Fruit fly (Drosophila melanogaster) whole organism, pupa: ENCODE results near the gene Ir75a.

Source experiments
- CG10348 ChIP-seq: fragments of 200-800 bp; sonication (Bioruptor generic); IDR thresholded peaks from 2 replicates; pipeline ENCODE4 v1.3.6; 2022; ENCODE audit warnings: missing biosample characterization, missing genetic modification characterization
- CG12605 ChIP-seq: fragments of 200-800 bp; sonication (Bioruptor generic); IDR thresholded peaks from 2 replicates; pipeline ENCODE4 v1.3.6; 2022; ENCODE audit warnings: missing biosample characterization, missing genetic modification characterization
- CG13204 ChIP-seq: fragments of 200-800 bp; sonication (Bioruptor generic); optimal IDR thresholded peaks from 2 replicates; lab custom pipeline; 2018; ENCODE audit warnings: missing biosample characterization, mild to moderate bottlenecking, missing genetic modification characterization, moderate library complexity
- CG14655 ChIP-seq: fragments of 200-800 bp; sonication (Bioruptor generic); optimal IDR thresholded peaks from 3 replicates; lab custom pipeline; 2017; ENCODE audit warnings: mild to moderate bottlenecking, missing biosample characterization, missing genetic modification reagents, missing genetic modification characterization
- EcR ChIP-seq: fragments of 200-800 bp; sonication (Bioruptor generic); optimal IDR thresholded peaks from 3 replicates; lab custom pipeline; 2019; ENCODE audit warnings: missing biosample characterization, missing genetic modification characterization, mild to moderate bottlenecking, moderate library complexity, missing genetic modification reagents
- Ets98B ChIP-seq: fragments of 200-800 bp; sonication (Bioruptor generic); IDR thresholded peaks from 2 replicates; pipeline ENCODE4 v1.3.6; 2022; ENCODE audit warnings: missing biosample characterization, missing genetic modification characterization
- Pif1B ChIP-seq: fragments of 200-800 bp; sonication (Bioruptor generic); optimal IDR thresholded peaks from 3 replicates; lab custom pipeline; 2016; ENCODE audit warnings: missing biosample characterization, missing genetic modification characterization
- Snoo ChIP-seq: fragments of 200-800 bp; sonication (Bioruptor generic); optimal IDR thresholded peaks from 3 replicates; lab custom pipeline; 2017; ENCODE audit warnings: missing biosample characterization, mild to moderate bottlenecking, missing genetic modification characterization, inconsistent platforms
- fd96Ca ChIP-seq: fragments of 200-800 bp; sonication (Bioruptor generic); IDR thresholded peaks from 3 replicates; pipeline ENCODE4 v1.3.6; 2022; ENCODE audit warnings: missing biosample characterization, missing genetic modification characterization
- gl ChIP-seq: fragments of 200-800 bp; sonication (Bioruptor generic); optimal IDR thresholded peaks from 2 replicates; lab custom pipeline; 2018; ENCODE audit warnings: missing biosample characterization, mild to moderate bottlenecking, missing genetic modification characterization

DNA sequence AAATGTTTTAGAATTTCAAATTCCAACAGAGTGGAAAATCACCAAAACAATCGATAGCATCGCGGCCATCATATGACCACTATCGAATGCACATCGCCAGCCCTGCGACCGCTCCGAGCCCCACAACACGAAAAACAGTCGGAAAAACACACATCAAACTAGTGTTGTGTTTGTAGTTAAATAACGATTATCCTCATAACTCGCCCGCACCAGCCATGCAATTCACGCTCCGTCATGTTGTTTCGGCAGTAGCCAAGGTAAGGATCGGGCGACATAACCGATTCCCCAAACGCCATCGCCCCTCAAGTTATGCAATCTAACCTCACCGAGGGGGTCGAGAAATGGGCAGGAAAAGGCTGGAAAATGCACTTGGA lies 29.2 kb upstream of the Ir75a start:
- no peak for TF ChIP-seq CG14655 (GFP tag; lab: Kevin White, UChicago)
- TF ChIP-seq Ets98B (GFP tag; lab: Robert Waterston, UW) = no peak; the same call in 1 of the 2 replicates
- no peak for TF ChIP-seq CG12605 (GFP tag; lab: Robert Waterston, UW)
- no peak for TF ChIP-seq fd96Ca
- TF ChIP-seq CG13204 (GFP tag; lab: Kevin White, UChicago) = no peak
- no peak for TF ChIP-seq CG10348 (GFP tag; lab: Robert Waterston, UW)
- no peak for TF ChIP-seq Pif1B (GFP tag; lab: Kevin White, UChicago)
- no peak for TF ChIP-seq gl (tag; lab: Kevin White, UChicago)
- no peak for TF ChIP-seq Snoo
- no peak for TF ChIP-seq EcR
